Worm (Caenorhabditis elegans) whole organism, L2 larva: Measurements from ENCODE around the gene T01H3.3.

Experiments used
- F13H6.1 ChIP-seq: sonication (generic microtip); optimal IDR thresholded peaks from 2 replicates; lab custom pipeline; 2016; ENCODE audit warnings: missing genetic modification characterization, missing compliant biosample characterization
- ama-1 ChIP-seq: fragments of 150-350 bp; optimal IDR thresholded peaks from 2 replicates; lab custom pipeline; 2018; ENCODE audit warnings: inconsistent platforms
- unc-55 ChIP-seq: fragments of 150-350 bp; sonication (generic microtip); optimal IDR thresholded peaks from 3 replicates; lab custom pipeline; 2014; ENCODE audit warnings: missing biosample characterization, missing genetic modification reagents, missing genetic modification characterization
- ztf-11 ChIP-seq: sonication (generic microtip); optimal IDR thresholded peaks from 2 replicates; lab custom pipeline; 2017; ENCODE audit warnings: missing biosample characterization, missing genetic modification characterization

DNA sequence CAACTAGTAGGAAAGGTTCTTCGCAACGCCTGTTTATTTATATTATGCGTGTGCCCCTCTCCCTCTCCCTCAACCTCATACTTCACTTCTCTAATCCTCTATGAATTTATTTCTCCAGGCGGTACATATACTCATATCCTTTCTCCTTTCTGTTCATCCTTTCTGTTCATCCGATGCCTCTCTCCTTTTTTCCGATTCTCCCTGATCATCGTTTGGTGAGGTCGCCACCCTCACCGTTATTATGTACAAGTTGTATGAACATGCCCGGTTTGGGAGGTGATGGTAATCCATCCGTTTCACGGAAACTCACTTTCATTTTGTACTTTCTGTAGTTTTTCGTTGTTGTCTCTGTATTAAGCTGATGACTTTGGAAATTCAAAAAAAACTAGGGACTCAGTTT is 34.0 kb downstream of the T01H3.3 start:
- no peak for TF ChIP-seq unc-55 (GFP tag; lab: Kevin White, UChicago)
- no peak for TF ChIP-seq ama-1 (lab: Kevin White, UChicago)
- TF ChIP-seq ztf-11 (tag; lab: Kevin White, UChicago): no peak
- TF ChIP-seq F13H6.1: no peak
